Worm (Caenorhabditis elegans) whole organism, dauer: ENCODE data around the gene tbc-3.

Experiments
- unc-62 ChIP-seq: sonication (generic microtip); optimal IDR thresholded peaks from 2 replicates; lab custom pipeline; 2017; ENCODE audit warnings: missing biosample characterization, missing genetic modification reagents, missing genetic modification characterization

tbc-3 gene

ce11 chrIV:9898712-9899111 lies at the start of gene tbc-3:
Gene tbc-3 (plus strand): TSS chrIV:9899012.
- no peak for TF ChIP-seq unc-62

ce11 chrIV:9849624-9850023 lies 49.2 kb upstream of the tbc-3 start, which contains the start of gene K07F5.8:
Gene K07F5.8 (minus strand): TSS chrIV:9849724.
- TF ChIP-seq unc-62: no peak

ce11 chrIV:9850931-9851330 lies 47.9 kb upstream of the tbc-3 start, which contains the start of gene ssp-10:
Gene ssp-10 (minus strand): TSS chrIV:9851031.
- TF ChIP-seq unc-62: no peak

- no peak for TF ChIP-seq unc-62
These were observed 46.6 kb upstream of the tbc-3 start, which contains the start of gene ssq-1 for ce11 chrIV:9852250-9852649. Gene ssq-1 (plus strand): TSS chrIV:9852550.

- TF ChIP-seq unc-62: no peak
These were observed 45.9 kb upstream of the tbc-3 start for ce11 chrIV:9852818-9853466.

- TF ChIP-seq unc-62: no peak
These were observed 43.9 kb upstream of the tbc-3 start for ce11 chrIV:9854952-9855351.

ce11 chrIV:9855712-9856111 lies 43.1 kb upstream of the tbc-3 start, which contains the start of gene K07F5.12:
Gene K07F5.12 (plus strand): TSS chrIV:9856012.
- no peak for TF ChIP-seq unc-62

- TF ChIP-seq unc-62: no peak
These were observed 40.8 kb upstream of the tbc-3 start, which contains the start of gene npp-1 for ce11 chrIV:9857952-9858488. Gene npp-1 (plus strand): TSS chrIV:9858488.

- TF ChIP-seq unc-62: no peak
These were observed 39.8 kb upstream of the tbc-3 start for ce11 chrIV:9858970-9859369.

ce11 chrIV:9861921-9862320 lies 36.9 kb upstream of the tbc-3 start, which contains the start of gene K07F5.14:
Gene K07F5.14 (plus strand): TSS chrIV:9862221.
- no peak for TF ChIP-seq unc-62

ce11 chrIV:9863817-9864216 lies 35.0 kb upstream of the tbc-3 start, which contains the start of gene K07F5.16:
Gene K07F5.16 (plus strand): TSS chrIV:9864117.
- TF ChIP-seq unc-62: no peak

ce11 chrIV:9864778-9865177 lies 34.0 kb upstream of the tbc-3 start, which contains the start of the genes K07F5.15 and K07F5.22:
Gene K07F5.15 (plus strand): TSS chrIV:9865078.
Gene K07F5.22 (plus strand): TSS chrIV:9865078.
- no peak for TF ChIP-seq unc-62

- TF ChIP-seq unc-62: no peak
These were observed 31.9 kb upstream of the tbc-3 start for ce11 chrIV:9866865-9867264.

- TF ChIP-seq unc-62: no peak
These were observed 30.9 kb upstream of the tbc-3 start for ce11 chrIV:9867915-9868314.

ce11 chrIV:9869344-9869743 lies 29.5 kb upstream of the tbc-3 start:
- TF ChIP-seq unc-62: no peak

ce11 chrIV:9872210-9872609 lies 26.6 kb upstream of the tbc-3 start:
- TF ChIP-seq unc-62: no peak

ce11 chrIV:9872786-9873185 lies 26.0 kb upstream of the tbc-3 start:
- TF ChIP-seq unc-62: no peak

- no peak for TF ChIP-seq unc-62
These were observed 25.0 kb upstream of the tbc-3 start for ce11 chrIV:9873837-9874236.
